Worm (Caenorhabditis elegans): ENCODE measurements around the gene sre-48.
A peak's percentile ranks its signal among the peaks of the same experiment; 100 is the strongest.

Gene sre-48

DNA sequence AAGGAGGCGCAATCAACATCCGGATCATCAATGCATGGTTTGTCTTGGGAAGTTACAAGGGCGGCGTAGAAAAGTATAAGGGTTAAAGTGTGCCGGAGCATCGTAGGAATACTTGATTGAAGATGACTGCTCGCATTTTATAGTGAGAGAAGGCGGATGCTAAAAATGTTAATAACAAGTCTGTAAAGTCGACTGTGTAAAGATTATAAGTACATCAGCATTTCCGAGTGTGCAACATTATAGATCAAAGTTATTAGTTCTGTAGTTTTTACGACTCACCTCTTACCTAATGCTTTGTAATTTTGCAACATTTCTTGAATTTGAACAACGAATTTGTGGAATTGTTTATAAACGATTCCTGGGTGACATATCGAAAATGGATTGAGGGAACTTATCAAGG lies 15.3 kb upstream of the sre-48 start, which contains the start of gene Y39G8B.7:
Gene Y39G8B.7, minus strand, starts transcription at position 101 of the 400 bp plus-strand sequence.
- TF ChIP-seq dpl-1 (GFP tag; optimal IDR thresholded peaks at IDR 0.05) (no peak), irx-1 (tag; optimal IDR thresholded peaks at IDR 0.05) (no peak), C16A3.4 (tag; optimal IDR thresholded peaks at IDR 0.05) (no peak), hpl-2 (GFP tag; optimal IDR thresholded peaks at IDR 0.05) (no peak), pqm-1 (tag; optimal IDR thresholded peaks at IDR 0.05) (no peak), C34B4.2 (tag; optimal IDR thresholded peaks at IDR 0.05) (no peak), nhr-12 (tag; optimal IDR thresholded peaks at IDR 0.05) (no peak), sptf-1 (tag; optimal IDR thresholded peaks at IDR 0.05) (no peak), xbp-1 (tag; optimal IDR thresholded peaks at IDR 0.05) (no peak), hlh-17 (GFP tag; optimal IDR thresholded peaks at IDR 0.05; ENCODE audit: borderline replicate concordance) (no peak), ets-5 (GFP tag; IDR thresholded peaks at IDR 0.05) (no peak), rnt-1 (tag; optimal IDR thresholded peaks at IDR 0.05) (no peak), alr-1 (tag; optimal IDR thresholded peaks at IDR 0.05; ENCODE audit: borderline replicate concordance) (no peak), zip-4 (GFP tag; optimal IDR thresholded peaks at IDR 0.05) (no peak), nhr-76 (tag; optimal IDR thresholded peaks at IDR 0.05) (no peak), lir-3 (tag; optimal IDR thresholded peaks at IDR 0.05; ENCODE audit: poor library complexity) (no peak), ztf-11 (tag; optimal IDR thresholded peaks at IDR 0.05) (no peak), egl-27 (tag; optimal IDR thresholded peaks at IDR 0.05) (no peak), nhr-237 (tag; optimal IDR thresholded peaks at IDR 0.05) (no peak), fos-1 (tag; optimal IDR thresholded peaks at IDR 0.05) (no peak)

DNA sequence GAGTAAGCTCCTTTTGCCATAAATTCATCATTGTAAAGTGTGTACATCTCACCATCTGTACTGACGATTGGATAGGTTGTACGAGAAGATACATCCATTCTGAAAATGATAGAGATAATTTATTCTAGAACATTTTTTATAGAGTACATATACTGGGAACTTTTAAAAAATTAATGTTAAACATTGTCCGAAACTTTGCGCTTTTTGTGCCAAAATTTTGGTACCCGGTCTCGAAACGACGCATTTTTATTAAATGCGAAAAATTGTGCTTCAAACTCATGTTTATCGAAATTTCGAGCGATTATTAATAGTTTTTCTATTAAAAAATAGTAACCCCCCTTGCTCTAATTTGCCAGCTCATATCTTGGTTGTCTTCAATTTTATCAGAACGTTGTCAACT lies 12.1 kb upstream of the sre-48 start, which contains the start of gene Y39G8B.5:
Gene Y39G8B.5, minus strand, starts transcription at position 101 of the 400 bp plus-strand sequence.
- TF ChIP-seq efl-1 (optimal IDR thresholded peaks at IDR 0.05) (no peak), efl-1 (GFP tag; optimal IDR thresholded peaks at IDR 0.05 in 1 of 2) (peak in 1 of 2 experiments; percentile 6), ama-1 (optimal IDR thresholded peaks at IDR 0.05) (no peak), aly-2 (tag; optimal IDR thresholded peaks at IDR 0.05) (no peak), unc-30 (tag; optimal IDR thresholded peaks at IDR 0.05) (no peak), ztf-11 (tag; optimal IDR thresholded peaks at IDR 0.05) (no peak), tlp-1 (tag; optimal IDR thresholded peaks at IDR 0.05) (no peak)

DNA sequence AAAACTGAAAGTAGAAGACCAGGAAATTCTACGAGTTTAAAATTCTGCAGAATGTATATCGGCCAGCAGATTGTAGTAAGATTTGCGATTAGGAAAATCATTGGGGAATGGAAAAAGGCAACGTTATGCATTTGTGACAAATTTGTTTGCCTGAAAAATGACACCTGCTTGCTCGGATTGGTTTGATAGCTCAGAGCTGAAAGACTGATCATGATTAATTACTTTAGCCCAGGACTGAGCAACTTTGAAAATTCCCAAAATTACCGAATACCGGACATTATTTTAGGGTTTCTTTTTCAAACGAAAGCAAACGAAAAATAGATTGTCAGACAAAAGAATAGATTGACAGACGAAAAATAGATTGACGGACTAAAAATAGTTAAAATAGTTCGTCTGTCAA lies 4.9 kb upstream of the sre-48 start, which contains the start of gene sre-47:
Gene sre-47, minus strand, starts transcription at position 101 of the 400 bp plus-strand sequence.
- TF ChIP-seq unc-130 (tag; optimal IDR thresholded peaks at IDR 0.05): no peak
- no peak for TF ChIP-seq efl-1 (optimal IDR thresholded peaks at IDR 0.05)
- TF ChIP-seq efl-1 (GFP tag; optimal IDR thresholded peaks at IDR 0.05 in 1 of 2): peak in 1 of 2 experiments; percentile 76

DNA sequence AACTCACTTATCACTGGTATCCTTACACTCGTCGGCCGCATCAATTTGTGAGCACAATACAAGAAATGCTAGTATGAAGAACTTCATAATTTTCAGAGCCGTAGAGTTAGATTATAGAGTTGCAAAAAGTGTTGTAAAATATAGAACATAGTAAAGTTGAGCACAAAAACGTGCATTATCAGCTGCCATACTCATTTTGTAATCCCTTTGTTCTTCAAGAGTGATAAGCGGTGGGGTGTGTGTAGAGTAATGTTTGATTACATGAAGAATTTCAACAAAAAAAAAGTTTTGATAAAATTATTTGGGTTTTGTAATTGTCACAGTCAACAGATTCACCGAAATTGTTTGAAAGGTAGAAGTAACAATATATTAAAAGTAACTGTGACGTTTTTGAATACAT lies 3.2 kb upstream of the sre-48 start, which contains the start of the genes Y39G8B.13 and Y39G8B.10:
Gene Y39G8B.13, minus strand, starts transcription at position 125 of the 400 bp plus-strand sequence.
Gene Y39G8B.10, minus strand, starts transcription at position 193 of the 400 bp plus-strand sequence.
- no peak for TF ChIP-seq swsn-7 (tag; optimal IDR thresholded peaks at IDR 0.05)
- TF ChIP-seq efl-3 (GFP tag; optimal IDR thresholded peaks at IDR 0.05): no peak
- TF ChIP-seq nhr-76 (tag; optimal IDR thresholded peaks at IDR 0.05): no peak
- TF ChIP-seq elt-2 (tag; optimal IDR thresholded peaks at IDR 0.05): peak; percentile 60
- no peak for TF ChIP-seq mdl-1 (tag; optimal IDR thresholded peaks at IDR 0.05)

DNA sequence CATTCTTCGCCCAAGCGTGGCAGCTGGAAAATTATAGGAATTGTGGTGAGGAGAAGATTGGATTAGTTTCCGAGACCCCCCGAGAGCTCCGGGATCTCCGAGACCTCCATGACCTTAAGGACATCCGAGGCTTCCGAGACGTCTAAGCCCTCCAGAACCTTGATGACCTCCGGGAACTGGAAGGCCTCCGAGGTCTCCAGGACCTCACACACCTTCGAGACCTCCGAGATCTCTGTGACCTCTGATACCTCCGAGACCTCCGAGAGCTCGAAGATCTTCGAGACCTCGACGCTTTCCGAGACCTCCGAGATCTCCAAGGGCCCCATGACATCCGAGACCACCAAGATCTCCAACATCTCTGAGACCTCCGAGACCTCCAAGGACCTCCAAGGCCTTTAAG lies 2.6 kb upstream of the sre-48 start:
- no peak for TF ChIP-seq swsn-7 (tag; optimal IDR thresholded peaks at IDR 0.05)
- no peak for TF ChIP-seq tlp-1 (tag; optimal IDR thresholded peaks at IDR 0.05)
- no peak for TF ChIP-seq nhr-76 (tag; optimal IDR thresholded peaks at IDR 0.05)
- no peak for TF ChIP-seq lin-39 (tag; optimal IDR thresholded peaks at IDR 0.05)
- TF ChIP-seq lin-35 (GFP tag; optimal IDR thresholded peaks at IDR 0.05): no peak
- TF ChIP-seq skn-1 (tag; optimal IDR thresholded peaks at IDR 0.05): no peak
- no peak for TF ChIP-seq egl-27 (tag; optimal IDR thresholded peaks at IDR 0.05)
- TF ChIP-seq nhr-47 (tag; optimal IDR thresholded peaks at IDR 0.05): no peak

All from whole organism, L1 larva.